Worm (Caenorhabditis elegans) whole organism, young adult: Measurements from ENCODE around the gene mut-14.

Experiments
- ceh-79 ChIP-seq: sonication (generic microtip); optimal IDR thresholded peaks from 2 replicates; lab custom pipeline; 2017; ENCODE audit warnings: mild to moderate bottlenecking, missing genetic modification characterization, missing compliant biosample characterization
- xnd-1 ChIP-seq: sonication (generic microtip); optimal IDR thresholded peaks from 2 replicates; lab custom pipeline; 2016; ENCODE audit warnings: missing genotype, missing genetic modification reagents, missing genetic modification characterization, missing compliant biosample characterization

DNA sequence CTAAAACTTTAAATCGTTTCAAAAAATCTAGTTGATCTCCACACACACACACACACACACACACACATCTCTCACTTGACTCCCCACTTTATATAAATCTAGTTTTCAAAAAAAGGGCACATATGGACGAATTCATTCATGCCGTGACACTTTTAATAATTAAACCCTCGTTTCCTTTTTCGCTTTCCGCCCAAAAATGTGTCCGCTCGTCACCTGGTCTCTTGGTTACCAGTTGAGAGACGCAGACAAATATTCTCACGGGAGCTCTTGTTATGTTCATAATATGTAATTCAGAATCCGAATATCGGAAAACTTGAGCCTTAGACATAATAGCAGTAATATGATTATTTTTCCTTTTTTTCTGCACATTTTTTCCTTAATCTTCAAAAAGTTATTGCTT is 8.6 kb downstream of the mut-14 start:
- no peak for TF ChIP-seq xnd-1 (tag; lab: Kevin White, UChicago)
- no peak for TF ChIP-seq ceh-79 (tag; lab: Kevin White, UChicago)
